Fruit fly (Drosophila melanogaster): ENCODE measurements around the gene Oat.

Oat gene

DNA sequence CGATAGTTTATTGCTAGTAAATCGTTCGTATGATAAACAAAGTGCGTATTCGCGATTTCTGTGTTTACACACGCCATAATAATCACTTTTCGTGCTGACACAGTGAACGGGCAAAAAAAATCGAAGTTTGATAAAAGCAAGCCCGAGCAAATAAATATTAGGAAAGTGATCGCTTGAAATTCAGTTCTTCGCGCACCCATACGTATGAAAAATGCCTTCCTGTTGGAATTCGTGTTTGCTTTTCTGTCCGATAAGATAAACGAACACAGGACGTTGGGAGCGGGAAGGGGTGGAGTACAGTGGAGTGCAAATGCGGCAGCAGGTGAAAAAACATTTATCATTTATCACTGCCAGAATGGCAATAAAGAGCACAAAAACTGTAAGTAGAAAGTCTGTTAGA lies 18.9 kb downstream of the Oat start (continued):
- no peak for TF ChIP-seq jing (GFP tag; optimal IDR thresholded peaks at IDR 0.05)
- 0 out of 2 replicates have a peak, but pooled peaks have one; percentile 15 for TF ChIP-seq slbo (GFP tag; IDR thresholded peaks at IDR 0.05)
- TF ChIP-seq CG8944 (GFP tag; optimal IDR thresholded peaks at IDR 0.05), result no peak
- TF ChIP-seq HmgD (GFP tag; optimal IDR thresholded peaks at IDR 0.05), result no peak
- TF ChIP-seq ewg (GFP tag; optimal IDR thresholded peaks at IDR 0.05), result no peak
- TF ChIP-seq CG1602 (GFP tag; optimal IDR thresholded peaks at IDR 0.05), result no peak
- no peak for TF ChIP-seq PHDP (tag; optimal IDR thresholded peaks at IDR 0.05)
- TF ChIP-seq CG6254 (GFP tag; optimal IDR thresholded peaks at IDR 0.05), result no peak
- TF ChIP-seq Ravus (GFP tag; IDR thresholded peaks at IDR 0.05), result no peak
- TF ChIP-seq pho (GFP tag; optimal IDR thresholded peaks at IDR 0.05), result peak; percentile 3
- TF ChIP-seq Xrp1 (GFP tag; IDR thresholded peaks at IDR 0.05), result 0 out of 2 replicates have a peak, but pooled peaks have one; percentile 18
- TF ChIP-seq CG18599 (GFP tag; optimal IDR thresholded peaks at IDR 0.05), result peak; percentile 68
- TF ChIP-seq Xbp1 (GFP tag; optimal IDR thresholded peaks at IDR 0.05), result no peak
- TF ChIP-seq CG11247 (GFP tag; IDR thresholded peaks at IDR 0.05), result no peak
- no peak for TF ChIP-seq CG30403 (GFP tag; optimal IDR thresholded peaks at IDR 0.05)
- no peak for TF ChIP-seq CG4328 (GFP tag; optimal IDR thresholded peaks at IDR 0.05)
- no peak for TF ChIP-seq Bteb2 (GFP tag; optimal IDR thresholded peaks at IDR 0.05)
- peak; percentile 55 for TF ChIP-seq CG10543 (GFP tag; optimal IDR thresholded peaks at IDR 0.05)
- TF ChIP-seq CG12236 (GFP tag; optimal IDR thresholded peaks at IDR 0.05), result no peak
- TF ChIP-seq gsb-n (tag; optimal IDR thresholded peaks at IDR 0.05), result no peak
- TF ChIP-seq ac (GFP tag; optimal IDR thresholded peaks at IDR 0.05), result peak; percentile 4
- TF ChIP-seq cwo (GFP tag; optimal IDR thresholded peaks at IDR 0.05), result peak; percentile 0
- no peak for TF ChIP-seq psq (GFP tag; optimal IDR thresholded peaks at IDR 0.05)
- TF ChIP-seq CkIIα-i1 (GFP tag; IDR thresholded peaks at IDR 0.05), result no peak
- no peak for TF ChIP-seq ci (GFP tag; IDR thresholded peaks at IDR 0.05)
- TF ChIP-seq CG13287 (GFP tag; IDR thresholded peaks at IDR 0.05; ENCODE audit: partially characterized antibody), result no peak
- no peak for TF ChIP-seq CG10565 (GFP tag; optimal IDR thresholded peaks at IDR 0.05)
- peak; percentile 93 for TF ChIP-seq GATAe (GFP tag; conservative IDR thresholded peaks at IDR 0.05)
- TF ChIP-seq sr (GFP tag; IDR thresholded peaks at IDR 0.05), result no peak
- TF ChIP-seq Mes4 (GFP tag; optimal IDR thresholded peaks at IDR 0.05), result no peak
- no peak for TF ChIP-seq CG12104 (GFP tag; optimal IDR thresholded peaks at IDR 0.05)
- TF ChIP-seq CG6765 (GFP tag; optimal IDR thresholded peaks at IDR 0.05), result no peak
- no peak for TF ChIP-seq CG1832 (GFP tag; optimal IDR thresholded peaks at IDR 0.05)
- TF ChIP-seq aop (GFP tag; IDR thresholded peaks at IDR 0.05), result no peak
- TF ChIP-seq schlank (tag; optimal IDR thresholded peaks at IDR 0.05), result peak; percentile 14
- no peak for TF ChIP-seq hth (optimal IDR thresholded peaks at IDR 0.05)
- TF ChIP-seq Blimp-1 (GFP tag; optimal IDR thresholded peaks at IDR 0.05), result no peak
- no peak for TF ChIP-seq pb (GFP tag; optimal IDR thresholded peaks at IDR 0.05)
- TF ChIP-seq zf30C (GFP tag; optimal IDR thresholded peaks at IDR 0.05), result no peak
- peak in 1 of 2 experiments; percentile 51 for TF ChIP-seq insv (GFP tag; optimal IDR thresholded peaks at IDR 0.05)
- no peak for TF ChIP-seq hkb (optimal IDR thresholded peaks at IDR 0.05)
- TF ChIP-seq hkb (GFP tag; IDR thresholded peaks at IDR 0.05), result 0 out of 2 replicates have a peak, but pooled peaks have one; percentile 32
- TF ChIP-seq luna (GFP tag; optimal IDR thresholded peaks at IDR 0.05), result no peak
- TF ChIP-seq Fer3 (tag; optimal IDR thresholded peaks at IDR 0.05), result no peak
- no peak for TF ChIP-seq sim (GFP tag; IDR thresholded peaks at IDR 0.05)
- TF ChIP-seq CG4424 (GFP tag; optimal IDR thresholded peaks at IDR 0.05), result no peak
- no peak for TF ChIP-seq sisA (GFP tag; IDR thresholded peaks at IDR 0.05)
- no peak for TF ChIP-seq dm (GFP tag; optimal IDR thresholded peaks at IDR 0.05)
- TF ChIP-seq exex (tag; optimal IDR thresholded peaks at IDR 0.05), result peak; percentile 72
- TF ChIP-seq CG11696 (GFP tag; IDR thresholded peaks at IDR 0.05), result no peak
- no peak for TF ChIP-seq Nf-YC (tag; optimal IDR thresholded peaks at IDR 0.05)
- no peak for TF ChIP-seq twi (tag; optimal IDR thresholded peaks at IDR 0.05)
- no peak for TF ChIP-seq CG3407 (GFP tag; optimal IDR thresholded peaks at IDR 0.05)

All from whole organism, embryonic.